Worm (Caenorhabditis elegans) whole organism, L4 larva: ENCODE measurements around the gene cest-5.2.
"Not testable (repeated sequence)": the region's sequence is repeated elsewhere in the genome, so short reads cannot be mapped to it uniquely, and the experiment has no call there.

ENCODE experiments used
- daf-16 ChIP-seq, 3 experiments: sonication (generic microtip); optimal IDR thresholded peaks; 2 replicates each; lab custom pipeline; 2016 to 2017; ENCODE audit warnings: missing genetic modification characterization in 3 of 3, missing genetic modification reagents in 3 of 3, mild to moderate bottlenecking in 2 of 3, missing compliant biosample characterization in 2 of 3, missing biosample characterization in 1 of 3, moderate library complexity in 1 of 3
- lin-13 ChIP-seq: fragments of 150-350 bp; optimal IDR thresholded peaks from 2 replicates; lab custom pipeline; 2014; ENCODE audit warnings: missing biosample characterization, missing genetic modification reagents, missing genetic modification characterization
- mxl-2 ChIP-seq: fragments of 200-800 bp; sonication (Bioruptor generic); conservative IDR thresholded peaks from 2 replicates; pipeline ENCODE4 v1.3.6; 2022; ENCODE audit warnings: missing genetic modification reagents, missing genetic modification characterization, missing compliant biosample characterization
- nhr-76 ChIP-seq: fragments of 150-350 bp; optimal IDR thresholded peaks from 2 replicates; lab custom pipeline; 2014; ENCODE audit warnings: missing biosample characterization, missing genetic modification characterization
- pqm-1 ChIP-seq: sonication (generic microtip); optimal IDR thresholded peaks from 2 replicates; lab custom pipeline; 2017; ENCODE audit warnings: missing biosample characterization, missing genetic modification characterization

DNA sequence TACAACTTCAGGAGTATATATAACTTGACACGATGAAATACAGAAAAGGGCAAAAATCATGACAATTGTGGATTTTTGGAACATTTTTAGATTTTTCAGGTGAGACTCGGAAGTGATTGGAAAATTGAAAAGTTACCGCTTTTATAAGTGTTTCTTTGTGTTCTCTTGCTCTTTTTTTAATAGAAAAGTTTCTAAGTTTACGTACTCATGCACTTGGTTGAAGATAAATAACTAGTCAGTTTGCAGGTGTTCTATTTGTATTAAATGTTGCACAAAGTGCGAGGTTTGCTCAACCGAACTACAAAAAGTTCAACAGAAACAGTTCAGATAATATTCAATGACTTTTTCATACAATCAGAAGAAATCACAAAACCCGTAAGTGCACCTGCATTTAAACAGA is 32.9 kb downstream of the cest-5.2 start, which contains the start of gene nspb-3:
- not testable (repeated sequence) for TF ChIP-seq pqm-1 (tag; lab: Kevin White, UChicago); mxl-2 (GFP tag; lab: Robert Waterston, UW); lin-13 (GFP tag; lab: Kevin White, UChicago); daf-16 (GFP tag; optimal IDR thresholded peaks at IDR 0.05; lab: Kevin White, UChicago); daf-16 (tag; optimal IDR thresholded peaks at IDR 0.05; lab: Kevin White, UChicago); nhr-76 (tag; lab: Kevin White, UChicago)
